Fruit fly (Drosophila melanogaster): Measurements from ENCODE around the gene Miro.
A peak's percentile ranks its signal among the peaks of the same experiment; 100 is the strongest.

Gene Miro

DNA sequence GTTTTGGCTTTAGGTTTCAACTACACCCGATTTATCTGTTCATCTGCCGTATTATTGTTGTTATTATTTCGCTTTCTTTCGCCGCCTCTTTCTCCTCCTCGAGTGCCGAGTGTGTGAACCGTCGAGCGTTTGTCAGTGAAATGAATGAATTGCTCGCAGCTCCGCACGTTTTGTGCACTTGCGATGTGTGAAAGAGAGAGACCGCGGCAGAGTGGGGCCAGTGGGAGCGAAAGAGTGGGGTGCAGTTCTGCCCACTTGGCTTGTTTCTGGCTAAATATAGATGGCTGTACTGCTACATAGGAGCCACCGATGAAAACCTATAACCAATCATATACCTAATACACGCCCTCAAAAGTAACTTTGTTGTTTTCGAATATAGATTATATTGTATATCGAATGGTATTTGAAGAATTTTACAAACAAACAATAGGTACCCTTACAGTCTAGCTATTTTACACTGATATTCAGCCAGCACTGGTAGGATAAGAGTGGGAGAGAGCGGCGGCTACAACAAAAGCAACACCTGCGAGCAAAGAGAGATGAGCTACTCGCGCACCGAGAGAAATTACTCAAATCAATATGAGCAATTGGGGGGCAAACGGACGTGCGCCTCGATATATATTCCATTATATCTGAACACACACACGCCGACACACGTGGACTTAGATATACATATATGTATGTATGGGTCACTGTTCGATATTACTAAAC, 32.0 kb downstream of the Miro start (continued):
- TF ChIP-seq CG1233 (GFP tag; optimal IDR thresholded peaks at IDR 0.05) (no peak), gem (tag; optimal IDR thresholded peaks at IDR 0.05) (peak; percentile 32), cwo (GFP tag; optimal IDR thresholded peaks at IDR 0.05) (peak; percentile 70), mam (GFP tag; optimal IDR thresholded peaks at IDR 0.05) (no peak), schlank (tag; optimal IDR thresholded peaks at IDR 0.05) (no peak), CG13775 (GFP tag; optimal IDR thresholded peaks at IDR 0.05) (no peak), grau (tag; optimal IDR thresholded peaks at IDR 0.05) (peak; percentile 10), CG4424 (GFP tag; optimal IDR thresholded peaks at IDR 0.05) (peak; percentile 6), ttk (GFP tag; IDR thresholded peaks at IDR 0.05) (no peak), pfk (GFP tag; optimal IDR thresholded peaks at IDR 0.05) (no peak), CG13296 (GFP tag; optimal IDR thresholded peaks at IDR 0.05) (no peak), sd (tag; optimal IDR thresholded peaks at IDR 0.05) (peak; percentile 8), CG7745 (tag; optimal IDR thresholded peaks at IDR 0.05) (no peak), peb (GFP tag; IDR thresholded peaks at IDR 0.05) (0 out of 2 replicates have a peak, but pooled peaks have one; percentile 7), Lim3 (GFP tag; IDR thresholded peaks at IDR 0.05) (no peak), Med (GFP tag) (peak; percentile 72), toy (GFP tag; IDR thresholded peaks at IDR 0.05) (no peak), CG9876 (GFP tag; optimal IDR thresholded peaks at IDR 0.05) (no peak), Dref (GFP tag; IDR thresholded peaks at IDR 0.05) (no peak), CG2889 (GFP tag; IDR thresholded peaks at IDR 0.05) (no peak), Vsx1 (GFP tag; optimal IDR thresholded peaks at IDR 0.05) (no peak), pros (GFP tag; optimal IDR thresholded peaks at IDR 0.05) (no peak), knrl (GFP tag; IDR thresholded peaks at IDR 0.05; ENCODE audit: partially characterized antibody) (0 out of 3 replicates have a peak, but pooled peaks have one; percentile 33), CG34422 (GFP tag; IDR thresholded peaks at IDR 0.05) (no peak), CG18764 (GFP tag; optimal IDR thresholded peaks at IDR 0.05) (no peak), CG32772 (GFP tag; IDR thresholded peaks at IDR 0.05) (0 out of 2 replicates have a peak, but pooled peaks have one; percentile 29), CG10431 (GFP tag; optimal IDR thresholded peaks at IDR 0.05) (no peak), NC2β (GFP tag; optimal IDR thresholded peaks at IDR 0.05) (no peak), Aef1 (GFP tag; IDR thresholded peaks at IDR 0.05) (0 out of 3 replicates have a peak, but pooled peaks have one; percentile 26), CG15696 (tag; optimal IDR thresholded peaks at IDR 0.05) (no peak), sr (GFP tag; IDR thresholded peaks at IDR 0.05) (no peak), CG7357 (GFP tag; IDR thresholded peaks at IDR 0.05) (no peak), CG43689 (GFP tag; IDR thresholded peaks at IDR 0.05) (no peak), CG1792 (GFP tag; optimal IDR thresholded peaks at IDR 0.05) (no peak), Antp (GFP tag; optimal IDR thresholded peaks at IDR 0.05) (no peak), CG4707 (GFP tag; optimal IDR thresholded peaks at IDR 0.05) (no peak), hbn (GFP tag; IDR thresholded peaks at IDR 0.05; ENCODE audit: partially characterized antibody) (no peak), Max (GFP tag; optimal IDR thresholded peaks at IDR 0.05) (no peak), CG11456 (GFP tag; IDR thresholded peaks at IDR 0.05) (0 out of 3 replicates have a peak, but pooled peaks have one; percentile 11), BtbVII (GFP tag; optimal IDR thresholded peaks at IDR 0.05) (no peak), Taf1 (GFP tag; IDR thresholded peaks at IDR 0.05) (peak; percentile 24; the same call in 1 of the 2 replicates), Gug (GFP tag; IDR thresholded peaks at IDR 0.05) (no peak), CG17361 (GFP tag; IDR thresholded peaks at IDR 0.05) (peak; percentile 31; the same call in 1 of the 3 replicates), CG12236 (GFP tag; optimal IDR thresholded peaks at IDR 0.05) (no peak), CG11560 (tag; IDR thresholded peaks at IDR 0.05) (no peak), tgo (GFP tag; IDR thresholded peaks at IDR 0.05) (no peak), Sry-β (GFP tag; optimal IDR thresholded peaks at IDR 0.05) (peak; percentile 96), exex (tag; optimal IDR thresholded peaks at IDR 0.05) (no peak), Nf-YA (GFP tag; IDR thresholded peaks at IDR 0.05) (no peak), CG15514 (GFP tag; optimal IDR thresholded peaks at IDR 0.05) (peak; percentile 8)

Measured in whole organism, embryonic.